Fruit fly (Drosophila melanogaster): ENCODE measurements around the gene CCT3.

CCT3 gene

dm6 chr3R:16646952-16647715 is at the start of gene CCT3, which contains the start of gene CG10324:
TSS of gene CCT3 (plus strand) at chr3R:16647605.
TSS of gene CG10324 (minus strand) at chr3R:16647004.
- TF ChIP-seq Ets98B (GFP tag; IDR thresholded peaks at IDR 0.05) (peak; percentile 63; the same call in 1 of the 2 replicates), CG10348 (GFP tag; IDR thresholded peaks at IDR 0.05) (no peak), CG4496 (GFP tag; IDR thresholded peaks at IDR 0.05) (peak; percentile 77; the same call in 2 of the 3 replicates), CG17806 (tag; optimal IDR thresholded peaks at IDR 0.05) (peak; percentile 42), Snoo (tag; optimal IDR thresholded peaks at IDR 0.05) (peak; percentile 37), CG32121 (GFP tag; IDR thresholded peaks at IDR 0.05) (peak; percentile 59; the same call in 1 of the 2 replicates), CG9948 (tag; optimal IDR thresholded peaks at IDR 0.05) (peak; percentile 64), gl (tag; optimal IDR thresholded peaks at IDR 0.05) (no peak), CG34367 (tag; optimal IDR thresholded peaks at IDR 0.05) (peak; percentile 54), CG15710 (tag; optimal IDR thresholded peaks at IDR 0.05) (peak; percentile 67), EcR (GFP tag; optimal IDR thresholded peaks at IDR 0.05) (no peak)

dm6 chr3R:16599647-16600046 is 47.8 kb upstream of the CCT3 start:
- TF ChIP-seq CG17806 (tag; optimal IDR thresholded peaks at IDR 0.05), result no peak
- TF ChIP-seq CG4496 (GFP tag; IDR thresholded peaks at IDR 0.05), result no peak
- peak; percentile 94 for TF ChIP-seq EcR (GFP tag; optimal IDR thresholded peaks at IDR 0.05)

- TF ChIP-seq CG13204 (GFP tag; optimal IDR thresholded peaks at IDR 0.05), result no peak
- TF ChIP-seq Pif1A (GFP tag; optimal IDR thresholded peaks at IDR 0.05), result no peak
- TF ChIP-seq CG17806 (tag; optimal IDR thresholded peaks at IDR 0.05), result no peak
- no peak for TF ChIP-seq CG12605 (GFP tag; IDR thresholded peaks at IDR 0.05)
- no peak for TF ChIP-seq EcR (GFP tag; optimal IDR thresholded peaks at IDR 0.05)
- no peak for TF ChIP-seq CG34367 (tag; optimal IDR thresholded peaks at IDR 0.05)
- TF ChIP-seq D1 (tag; optimal IDR thresholded peaks at IDR 0.05), result no peak
- TF ChIP-seq Ets98B (GFP tag; IDR thresholded peaks at IDR 0.05), result no peak
These were observed 46.7 kb upstream of the CCT3 start for dm6 chr3R:16600735-16601134.

dm6 chr3R:16604715-16605114 is 42.7 kb upstream of the CCT3 start, which contains the start of gene CG10345:
TSS of gene CG10345 (minus strand) at chr3R:16604861.
- no peak for TF ChIP-seq CG15710 (tag; optimal IDR thresholded peaks at IDR 0.05)

- TF ChIP-seq Ets98B (GFP tag; IDR thresholded peaks at IDR 0.05) (no peak), CG17806 (tag; optimal IDR thresholded peaks at IDR 0.05) (no peak), D1 (tag; optimal IDR thresholded peaks at IDR 0.05) (no peak), CG12605 (GFP tag; IDR thresholded peaks at IDR 0.05) (no peak), CG34367 (tag; optimal IDR thresholded peaks at IDR 0.05) (no peak), CG15710 (tag; optimal IDR thresholded peaks at IDR 0.05) (no peak), rn (GFP tag; IDR thresholded peaks at IDR 0.05) (no peak), EcR (GFP tag; optimal IDR thresholded peaks at IDR 0.05) (no peak), CG4496 (GFP tag; IDR thresholded peaks at IDR 0.05) (no peak), CG13204 (GFP tag; optimal IDR thresholded peaks at IDR 0.05) (no peak), fd96Ca (GFP tag; IDR thresholded peaks at IDR 0.05) (no peak), CG8301 (tag; optimal IDR thresholded peaks at IDR 0.05) (no peak), Pif1A (GFP tag; optimal IDR thresholded peaks at IDR 0.05) (no peak), CG9948 (tag; optimal IDR thresholded peaks at IDR 0.05) (no peak), CG8159 (tag; optimal IDR thresholded peaks at IDR 0.05) (no peak), CG10348 (GFP tag; IDR thresholded peaks at IDR 0.05) (no peak), gl (tag; optimal IDR thresholded peaks at IDR 0.05) (no peak), Pif1B (GFP tag; optimal IDR thresholded peaks at IDR 0.05) (no peak), Snoo (tag; optimal IDR thresholded peaks at IDR 0.05) (no peak), CG32121 (GFP tag; IDR thresholded peaks at IDR 0.05) (no peak)
These were observed 41.5 kb upstream of the CCT3 start for dm6 chr3R:16605929-16606328.

- TF ChIP-seq CG15710 (tag; optimal IDR thresholded peaks at IDR 0.05) (no peak), CG8159 (tag; optimal IDR thresholded peaks at IDR 0.05) (no peak), CG10348 (GFP tag; IDR thresholded peaks at IDR 0.05) (no peak), CG4496 (GFP tag; IDR thresholded peaks at IDR 0.05) (no peak), D1 (tag; optimal IDR thresholded peaks at IDR 0.05) (no peak), CG13204 (GFP tag; optimal IDR thresholded peaks at IDR 0.05) (no peak), gl (tag; optimal IDR thresholded peaks at IDR 0.05) (no peak), Ets98B (GFP tag; IDR thresholded peaks at IDR 0.05) (no peak), EcR (GFP tag; optimal IDR thresholded peaks at IDR 0.05) (no peak), fd96Ca (GFP tag; IDR thresholded peaks at IDR 0.05) (no peak), CG32121 (GFP tag; IDR thresholded peaks at IDR 0.05) (no peak), Pif1A (GFP tag; optimal IDR thresholded peaks at IDR 0.05) (no peak), rn (GFP tag; IDR thresholded peaks at IDR 0.05) (no peak)
These were observed 38.5 kb upstream of the CCT3 start, which contains the start of gene NPF for dm6 chr3R:16608920-16609319. TSS of gene NPF (plus strand) at chr3R:16609220.

dm6 chr3R:16611240-16611639 is 36.2 kb upstream of the CCT3 start:
- TF ChIP-seq CG14655 (GFP tag; optimal IDR thresholded peaks at IDR 0.05) (no peak), fd96Ca (GFP tag; IDR thresholded peaks at IDR 0.05) (no peak), Ets98B (GFP tag; IDR thresholded peaks at IDR 0.05) (no peak)
